Fruit fly (Drosophila melanogaster) whole organism, embryonic: Measurements from ENCODE around the gene lmd.

Experiments used
- Atf6 ChIP-seq: fragments of 200-800 bp; sonication (Bioruptor generic); IDR thresholded peaks from 2 replicates; pipeline ENCODE4 v1.3.6; 2022; ENCODE audit warnings: missing biosample characterization, missing genetic modification characterization
- Bteb2 ChIP-seq: fragments of 200-800 bp; sonication (Bioruptor generic); optimal IDR thresholded peaks from 2 replicates; lab custom pipeline; 2016; ENCODE audit warnings: missing biosample characterization, missing genetic modification characterization
- CG1024 ChIP-seq: fragments of 200-800 bp; sonication (Bioruptor generic); IDR thresholded peaks from 2 replicates; pipeline ENCODE4 v1.3.6; 2022; ENCODE audit warnings: missing biosample characterization, missing genetic modification characterization
- CG10959 ChIP-seq: fragments of 200-800 bp; sonication (Bioruptor generic); IDR thresholded peaks from 2 replicates; pipeline ENCODE4 v1.3.6; 2022; ENCODE audit warnings: missing biosample characterization, missing genetic modification characterization
- CG11456 ChIP-seq: fragments of 200-800 bp; sonication (Bioruptor generic); IDR thresholded peaks from 3 replicates; pipeline ENCODE4 v1.3.6; 2022; ENCODE audit warnings: missing biosample characterization, missing genetic modification characterization
- CG12236 ChIP-seq: fragments of 200-800 bp; sonication (Bioruptor generic); optimal IDR thresholded peaks from 2 replicates; lab custom pipeline; 2016; ENCODE audit warnings: missing biosample characterization, missing genetic modification characterization
- CG13894 ChIP-seq: fragments of 200-800 bp; sonication (Bioruptor generic); optimal IDR thresholded peaks from 3 replicates; lab custom pipeline; 2018; ENCODE audit warnings: missing biosample characterization, mild to moderate bottlenecking, missing genetic modification characterization, moderate library complexity
- CG14667 ChIP-seq: fragments of 200-800 bp; sonication (Bioruptor generic); IDR thresholded peaks from 2 replicates; pipeline ENCODE4 v1.3.6; 2022; ENCODE audit warnings: missing biosample characterization, missing genetic modification characterization
- CG1602 ChIP-seq: fragments of 200-800 bp; sonication (Bioruptor generic); optimal IDR thresholded peaks from 3 replicates; lab custom pipeline; 2016; ENCODE audit warnings: missing biosample characterization, missing genetic modification characterization
- CG1603 ChIP-seq: fragments of 200-800 bp; sonication (Bioruptor generic); optimal IDR thresholded peaks from 2 replicates; lab custom pipeline; 2019; ENCODE audit warnings: missing biosample characterization, mild to moderate bottlenecking, missing genetic modification characterization, moderate library complexity
- CG16779 ChIP-seq: fragments of 200-800 bp; sonication (Bioruptor generic); IDR thresholded peaks from 2 replicates; pipeline ENCODE4 v1.3.6; 2022; ENCODE audit warnings: missing biosample characterization, missing genetic modification characterization
- CG17568 ChIP-seq: fragments of 200-800 bp; sonication (Bioruptor generic); optimal IDR thresholded peaks from 2 replicates; lab custom pipeline; 2018; ENCODE audit warnings: missing biosample characterization, mild to moderate bottlenecking, missing genetic modification characterization, moderate library complexity
- CG1792 ChIP-seq: fragments of 200-800 bp; sonication (Bioruptor generic); optimal IDR thresholded peaks from 2 replicates; lab custom pipeline; 2016; ENCODE audit warnings: missing biosample characterization, missing genetic modification characterization
- CG30403 ChIP-seq: fragments of 200-800 bp; sonication (Bioruptor generic); optimal IDR thresholded peaks from 3 replicates; lab custom pipeline; 2016; ENCODE audit warnings: missing biosample characterization, missing genetic modification characterization
- CG3065 ChIP-seq: fragments of 200-800 bp; sonication (Bioruptor generic); optimal IDR thresholded peaks from 2 replicates; lab custom pipeline; 2016; ENCODE audit warnings: missing biosample characterization, missing genetic modification characterization
- CG31224 ChIP-seq: fragments of 200-800 bp; sonication (Bioruptor generic); IDR thresholded peaks from 2 replicates; pipeline ENCODE4 v1.3.6; 2022; ENCODE audit warnings: missing biosample characterization, missing genetic modification characterization
- CG34224 ChIP-seq: fragments of 200-800 bp; sonication (Bioruptor generic); IDR thresholded peaks from 3 replicates; pipeline ENCODE4 v1.3.6; 2022; ENCODE audit warnings: missing biosample characterization, missing genetic modification characterization; ENCODE audit not compliant: partially characterized antibody
- CG4360 ChIP-seq: fragments of 200-800 bp; sonication (Bioruptor generic); IDR thresholded peaks from 2 replicates; pipeline ENCODE4 v1.3.6; 2022; ENCODE audit warnings: missing biosample characterization, missing genetic modification characterization
- CG4730 ChIP-seq: fragments of 200-800 bp; sonication (Bioruptor generic); IDR thresholded peaks from 2 replicates; pipeline ENCODE4 v1.3.6; 2022; ENCODE audit warnings: missing biosample characterization, missing genetic modification characterization
- CG6254 ChIP-seq: fragments of 200-800 bp; sonication (Bioruptor generic); optimal IDR thresholded peaks from 3 replicates; lab custom pipeline; 2017; ENCODE audit warnings: mild to moderate bottlenecking, missing biosample characterization, missing genetic modification reagents, missing genetic modification characterization
- CG8765 ChIP-seq: fragments of 200-800 bp; sonication (Bioruptor generic); IDR thresholded peaks from 2 replicates; pipeline ENCODE4 v1.3.6; 2022; ENCODE audit warnings: missing biosample characterization, missing genetic modification characterization
- CHES-1-like ChIP-seq: fragments of 200-800 bp; sonication (Bioruptor generic); optimal IDR thresholded peaks from 2 replicates; lab custom pipeline; 2016; ENCODE audit warnings: missing biosample characterization, missing genetic modification characterization
- D19B ChIP-seq: fragments of 200-800 bp; sonication (Bioruptor generic); optimal IDR thresholded peaks from 2 replicates; lab custom pipeline; 2017; ENCODE audit warnings: missing biosample characterization, mild to moderate bottlenecking, missing genetic modification characterization
- Dbx ChIP-seq: fragments of 200-800 bp; sonication (Bioruptor generic); IDR thresholded peaks from 3 replicates; pipeline ENCODE4 v1.3.6; 2022; ENCODE audit warnings: missing biosample characterization, missing genetic modification characterization
- Dek ChIP-seq: fragments of 200-800 bp; sonication (Bioruptor generic); optimal IDR thresholded peaks from 3 replicates; lab custom pipeline; 2019; ENCODE audit warnings: missing biosample characterization, mild to moderate bottlenecking, missing genetic modification characterization, moderate library complexity
- Fer2 ChIP-seq: fragments of 200-800 bp; sonication (Bioruptor generic); optimal IDR thresholded peaks from 2 replicates; lab custom pipeline; 2018; ENCODE audit warnings: missing biosample characterization, mild to moderate bottlenecking, missing genetic modification characterization, moderate library complexity
- H2.0 ChIP-seq: fragments of 200-800 bp; sonication (Bioruptor generic); IDR thresholded peaks from 2 replicates; pipeline ENCODE4 v1.3.6; 2022; ENCODE audit warnings: missing biosample characterization, missing genetic modification characterization
- Lhr ChIP-seq: fragments of 200-800 bp; sonication (Bioruptor generic); optimal IDR thresholded peaks from 3 replicates; lab custom pipeline; 2017; ENCODE audit warnings: mild to moderate bottlenecking, missing biosample characterization, missing genetic modification reagents, missing genetic modification characterization
- NC2β ChIP-seq: fragments of 200-800 bp; sonication (Bioruptor generic); optimal IDR thresholded peaks from 2 replicates; lab custom pipeline; 2016; ENCODE audit warnings: missing biosample characterization, missing genetic modification characterization
- Nf-YC ChIP-seq: fragments of 200-800 bp; optimal IDR thresholded peaks from 3 replicates; lab custom pipeline; 2019; ENCODE audit warnings: missing biosample characterization, mild to moderate bottlenecking, missing genetic modification characterization, moderate library complexity
- Sin3A ChIP-seq: fragments of >200 bp; optimal IDR thresholded peaks from 2 replicates; lab custom pipeline; 2018
- Xbp1 ChIP-seq: fragments of 200-800 bp; sonication (Bioruptor generic); optimal IDR thresholded peaks from 3 replicates; lab custom pipeline; 2016; ENCODE audit warnings: missing biosample characterization, mild to moderate bottlenecking, missing genetic modification characterization
- ac ChIP-seq: fragments of 200-800 bp; sonication (Bioruptor generic); optimal IDR thresholded peaks from 3 replicates; lab custom pipeline; 2017; ENCODE audit warnings: missing biosample characterization, mild to moderate bottlenecking, missing genetic modification characterization
- br ChIP-seq: fragments of >200 bp; optimal IDR thresholded peaks from 2 replicates; lab custom pipeline; 2017
- dati ChIP-seq: fragments of 200-800 bp; sonication (Bioruptor generic); IDR thresholded peaks from 2 replicates; pipeline ENCODE4 v1.3.6; 2022; ENCODE audit warnings: missing biosample characterization, missing genetic modification characterization
- dimm ChIP-seq: fragments of 200-800 bp; sonication (Bioruptor generic); IDR thresholded peaks from 2 replicates; pipeline ENCODE4 v1.3.6; 2022; ENCODE audit warnings: missing biosample characterization, missing genetic modification characterization
- exex ChIP-seq: fragments of 200-800 bp; sonication (Bioruptor generic); optimal IDR thresholded peaks from 4 replicates; lab custom pipeline; 2018; ENCODE audit warnings: missing biosample characterization, mild to moderate bottlenecking, missing genetic modification characterization, moderate library complexity
- fd102C ChIP-seq: fragments of 200-800 bp; sonication (Bioruptor generic); optimal IDR thresholded peaks from 2 replicates; lab custom pipeline; 2018; ENCODE audit warnings: missing biosample characterization, mild to moderate bottlenecking, missing genetic modification characterization, moderate library complexity
- fu2 ChIP-seq: fragments of 200-800 bp; sonication (Bioruptor generic); optimal IDR thresholded peaks from 2 replicates; lab custom pipeline; 2016; ENCODE audit warnings: missing biosample characterization, missing genetic modification characterization
- gfzf ChIP-seq: fragments of 200-800 bp; sonication (Bioruptor generic); optimal IDR thresholded peaks from 2 replicates; lab custom pipeline; 2016; ENCODE audit warnings: missing biosample characterization, mild to moderate bottlenecking, missing genetic modification characterization, moderate library complexity
- grau ChIP-seq: fragments of 200-800 bp; optimal IDR thresholded peaks from 3 replicates; lab custom pipeline; 2019; ENCODE audit warnings: missing biosample characterization, mild to moderate bottlenecking, missing genetic modification characterization, moderate library complexity
- hb ChIP-seq: fragments of 200-800 bp; sonication (Bioruptor generic); IDR thresholded peaks from 3 replicates; pipeline ENCODE4 v1.3.6; 2022; ENCODE audit warnings: missing biosample characterization, missing genetic modification characterization; ENCODE audit not compliant: partially characterized antibody
- jing ChIP-seq: fragments of 200-800 bp; sonication (Bioruptor generic); optimal IDR thresholded peaks from 2 replicates; lab custom pipeline; 2018; ENCODE audit warnings: missing biosample characterization, mild to moderate bottlenecking, missing genetic modification characterization
- lbe ChIP-seq: fragments of 200-800 bp; sonication (Bioruptor generic); optimal IDR thresholded peaks from 2 replicates; lab custom pipeline; 2016; ENCODE audit warnings: missing biosample characterization, mild to moderate bottlenecking, missing genetic modification characterization
- lilli ChIP-seq: fragments of 200-800 bp; sonication (Bioruptor generic); optimal IDR thresholded peaks from 3 replicates; lab custom pipeline; 2016; ENCODE audit warnings: missing biosample characterization, missing genetic modification characterization
- nerfin-1 ChIP-seq: fragments of 200-800 bp; sonication (Bioruptor generic); optimal IDR thresholded peaks from 3 replicates; lab custom pipeline; 2019; ENCODE audit warnings: missing biosample characterization, mild to moderate bottlenecking, missing genetic modification characterization, moderate library complexity
- p53 ChIP-seq: fragments of 200-800 bp; sonication (Bioruptor generic); optimal IDR thresholded peaks from 2 replicates; lab custom pipeline; 2016; ENCODE audit warnings: missing biosample characterization, missing genetic modification characterization
- pho ChIP-seq: fragments of 200-800 bp; sonication (Bioruptor generic); optimal IDR thresholded peaks from 2 replicates; lab custom pipeline; 2016; ENCODE audit warnings: missing biosample characterization, missing genetic modification characterization
- ranshi ChIP-seq: fragments of 200-800 bp; sonication (Bioruptor generic); IDR thresholded peaks from 2 replicates; pipeline ENCODE4 v1.3.6; 2022; ENCODE audit warnings: missing biosample characterization, missing genetic modification characterization
- repo ChIP-seq: fragments of 200-800 bp; sonication (Bioruptor generic); optimal IDR thresholded peaks from 2 replicates; lab custom pipeline; 2016; ENCODE audit warnings: missing biosample characterization, missing genetic modification characterization
- vvl ChIP-seq: fragments of 200-800 bp; sonication (Bioruptor generic); IDR thresholded peaks from 2 replicates; pipeline ENCODE4 v1.3.6; 2022; ENCODE audit warnings: missing biosample characterization, missing genetic modification characterization
- wdn ChIP-seq: fragments of 200-800 bp; sonication (Bioruptor generic); IDR thresholded peaks from 2 replicates; pipeline ENCODE4 v1.3.6; 2022; ENCODE audit warnings: missing biosample characterization, missing genetic modification characterization
- z ChIP-seq: fragments of 200-800 bp; sonication (Bioruptor generic); IDR thresholded peaks from 3 replicates; pipeline ENCODE4 v1.3.6; 2022; ENCODE audit warnings: missing biosample characterization, missing genetic modification characterization

lmd gene

DNA sequence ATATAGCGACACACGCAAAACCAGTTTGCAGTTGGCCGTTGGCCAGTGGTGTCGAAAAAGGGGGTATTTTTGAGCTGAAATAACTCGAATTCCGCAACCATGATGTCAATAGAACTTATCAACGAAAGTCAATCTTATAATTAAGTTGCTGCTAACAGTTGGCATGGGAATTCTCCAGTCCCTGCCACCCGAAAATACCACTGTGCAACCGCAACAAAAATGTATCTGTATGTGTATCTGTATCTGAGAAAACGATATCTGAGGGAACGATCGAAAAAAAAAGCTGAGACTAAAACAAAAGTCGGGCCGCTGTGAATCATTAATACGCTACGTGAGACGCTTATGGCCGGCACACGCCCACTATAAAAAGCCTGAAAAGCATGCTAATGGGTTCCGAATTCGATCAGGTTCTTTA lies 20.0 kb upstream of the lmd start (continued):
- TF ChIP-seq dimm (GFP tag; lab: Robert Waterston, UW) (no peak), CG12236 (GFP tag; lab: Kevin White, UChicago) (no peak), jing (no peak), CG1024 (GFP tag; lab: Robert Waterston, UW) (no peak), exex (tag; lab: Kevin White, UChicago) (no peak), CG14667 (GFP tag; lab: Robert Waterston, UW) (0 out of 2 replicates have a peak, but pooled peaks have one; percentile 12), nerfin-1 (tag; lab: Kevin White, UChicago) (no peak), CG1792 (GFP tag; lab: Kevin White, UChicago) (no peak), hb (GFP tag; lab: Robert Waterston, UW) (no peak), Xbp1 (GFP tag; lab: Kevin White, UChicago) (peak; percentile 38), Atf6 (GFP tag; lab: Robert Waterston, UW) (peak; percentile 63), Nf-YC (tag; lab: Kevin White, UChicago) (no peak), gfzf (GFP tag; lab: Kevin White, UChicago) (no peak), NC2β (peak; percentile 18), D19B (GFP tag; lab: Kevin White, UChicago) (peak; percentile 4), CG30403 (GFP tag; lab: Kevin White, UChicago) (peak; percentile 47), CG6254 (GFP tag; lab: Kevin White, UChicago) (no peak), fd102C (GFP tag; lab: Kevin White, UChicago) (no peak), Sin3A (no peak), br (lab: Kevin White, UChicago) (no peak), CG17568 (GFP tag; lab: Kevin White, UChicago) (peak; percentile 18), CG13894 (tag; lab: Kevin White, UChicago) (no peak), CG1603 (peak; percentile 7), lbe (GFP tag; lab: Kevin White, UChicago) (peak; percentile 87), pho (GFP tag; lab: Kevin White, UChicago) (peak; percentile 47), CHES-1-like (peak; percentile 38), dati (GFP tag; lab: Robert Waterston, UW) (no peak), Lhr (GFP tag; lab: Kevin White, UChicago) (no peak), Dek (tag; lab: Kevin White, UChicago) (peak; percentile 20), CG11456 (peak; percentile 71; the same call in 2 of the 3 replicates), CG4730 (peak; percentile 50), z (no peak), ranshi (0 out of 2 replicates have a peak, but pooled peaks have one; percentile 45), H2.0 (peak; percentile 38; the same call in 1 of the 2 replicates), CG34224 (GFP tag; lab: Robert Waterston, UW) (no peak), CG16779 (GFP tag; lab: Robert Waterston, UW) (0 out of 2 replicates have a peak, but pooled peaks have one; percentile 20), ac (GFP tag; lab: Kevin White, UChicago) (no peak), repo (GFP tag; lab: Kevin White, UChicago) (peak; percentile 17), CG10959 (GFP tag; lab: Robert Waterston, UW) (no peak), CG1602 (GFP tag; lab: Kevin White, UChicago) (no peak), fu2 (GFP tag; lab: Kevin White, UChicago) (no peak), Fer2 (tag; lab: Kevin White, UChicago) (no peak), lilli (GFP tag; lab: Kevin White, UChicago) (peak; percentile 68), p53 (GFP tag; lab: Kevin White, UChicago) (no peak), CG4360 (no peak), vvl (GFP tag; lab: Robert Waterston, UW) (peak; percentile 51; the same call in 1 of the 2 replicates), Dbx (peak; percentile 76), CG8765 (GFP tag; lab: Robert Waterston, UW) (no peak), CG3065 (no peak), wdn (GFP tag; lab: Robert Waterston, UW) (peak; percentile 44; the same call in 1 of the 2 replicates), Bteb2 (GFP tag; lab: Kevin White, UChicago) (peak; percentile 54), grau (tag; lab: Kevin White, UChicago) (peak; percentile 54), CG31224 (GFP tag; lab: Robert Waterston, UW) (peak; percentile 42; the same call in 1 of the 2 replicates)
